Worm (Caenorhabditis elegans) whole organism, L1 larva: ENCODE data around the gene dmsr-6.

ENCODE experiments used
- ama-1 ChIP-seq: fragments of 150-350 bp; optimal IDR thresholded peaks from 2 replicates; lab custom pipeline; 2014
- ceh-90 ChIP-seq: sonication (generic microtip); optimal IDR thresholded peaks from 2 replicates; lab custom pipeline; 2016; ENCODE audit warnings: missing genetic modification characterization, missing compliant biosample characterization
- ces-1 ChIP-seq: fragments of 150-350 bp; optimal IDR thresholded peaks from 2 replicates; lab custom pipeline; 2014; ENCODE audit warnings: missing biosample characterization, missing genetic modification reagents, missing genetic modification characterization
- efl-1 ChIP-seq, 4 experiments: fragments of 150-350 bp; optimal IDR thresholded peaks in 3 of 4; peaks in 1 of 4; 1 replicate in 1 of 4; 2 replicates in 3 of 4; lab custom pipeline; 2014; ENCODE audit warnings: missing biosample characterization in 2 of 4, missing genetic modification characterization in 2 of 4, missing genetic modification reagents in 2 of 4
- fkh-10 ChIP-seq: sonication (generic microtip); optimal IDR thresholded peaks from 2 replicates; lab custom pipeline; 2017; ENCODE audit warnings: missing biosample characterization, missing genetic modification reagents, missing genetic modification characterization
- fkh-4 ChIP-seq: sonication (generic microtip); optimal IDR thresholded peaks from 2 replicates; lab custom pipeline; 2016; ENCODE audit warnings: missing compliant biosample characterization, missing genetic modification characterization, borderline replicate concordance
- fkh-8 ChIP-seq: sonication (generic microtip); optimal IDR thresholded peaks from 2 replicates; lab custom pipeline; 2016; ENCODE audit warnings: mild to moderate bottlenecking, missing genetic modification characterization, missing compliant biosample characterization
- nhr-237 ChIP-seq: fragments of 150-350 bp; optimal IDR thresholded peaks from 2 replicates; lab custom pipeline; 2014; ENCODE audit warnings: missing biosample characterization, missing genetic modification characterization
- nhr-28 ChIP-seq: fragments of 150-350 bp; optimal IDR thresholded peaks from 2 replicates; lab custom pipeline; 2014; ENCODE audit warnings: missing biosample characterization, missing genetic modification characterization
- snu-23 ChIP-seq: sonication (generic microtip); optimal IDR thresholded peaks from 2 replicates; lab custom pipeline; 2016; ENCODE audit warnings: missing genetic modification characterization, missing compliant biosample characterization
- unc-30 ChIP-seq: sonication (generic microtip); optimal IDR thresholded peaks from 2 replicates; lab custom pipeline; 2017; ENCODE audit warnings: missing biosample characterization, missing genetic modification characterization
- vab-15 ChIP-seq: sonication (generic microtip); optimal IDR thresholded peaks from 2 replicates; lab custom pipeline; 2017; ENCODE audit warnings: missing genotype, mild to moderate bottlenecking, missing genetic modification characterization, missing compliant biosample characterization

ce11 chrII:14483813-14484212, 28.4 kb downstream of the dmsr-6 start:
- TF ChIP-seq nhr-237, result no peak
- TF ChIP-seq nhr-28, result no peak
- no peak for TF ChIP-seq fkh-4 (tag; lab: Kevin White, UChicago)
- TF ChIP-seq vab-15 (tag; lab: Kevin White, UChicago), result no peak
- no peak for TF ChIP-seq ces-1 (GFP tag; lab: Kevin White, UChicago)
- no peak for TF ChIP-seq ceh-90 (tag; lab: Kevin White, UChicago)
- no peak for TF ChIP-seq ama-1 (lab: Kevin White, UChicago)
- TF ChIP-seq unc-30 (tag; lab: Kevin White, UChicago), result no peak
- TF ChIP-seq efl-1 (optimal IDR thresholded peaks at IDR 0.05; lab: Kevin White, UChicago), result no peak
- peak in 1 of 2 experiments; percentile 62 for TF ChIP-seq efl-1 (GFP tag; optimal IDR thresholded peaks at IDR 0.05 in 1 of 2; lab: Kevin White, UChicago)
- TF ChIP-seq snu-23 (GFP tag; lab: Kevin White, UChicago), result no peak
- no peak for TF ChIP-seq fkh-8 (tag; lab: Kevin White, UChicago)
- no peak for TF ChIP-seq fkh-10 (GFP tag; lab: Kevin White, UChicago)
